Worm (Caenorhabditis elegans) whole organism, young adult: ENCODE results near the gene F28D1.6.

Source experiments
- Y79H2A.3 ChIP-seq: fragments of 200-800 bp; sonication (Bioruptor generic); conservative IDR thresholded peaks from 2 replicates; pipeline ENCODE4 v1.3.6; 2022; ENCODE audit warnings: missing genetic modification reagents, missing genetic modification characterization, missing compliant biosample characterization
- ets-4 ChIP-seq: fragments of 200-800 bp; sonication (Bioruptor generic); optimal IDR thresholded peaks from 2 replicates; lab custom pipeline; 2018; ENCODE audit warnings: mild to moderate bottlenecking, missing genetic modification characterization, missing compliant biosample characterization
- let-526 ChIP-seq: fragments of 200-800 bp; sonication (Bioruptor generic); IDR thresholded peaks from 2 replicates; pipeline ENCODE4 v1.3.6; 2022; ENCODE audit warnings: missing genetic modification reagents, missing genetic modification characterization, missing compliant biosample characterization
- unc-62 ChIP-seq: fragments of 150-350 bp; optimal IDR thresholded peaks from 2 replicates; lab custom pipeline; 2014; ENCODE audit warnings: missing biosample characterization, missing genetic modification reagents, missing genetic modification characterization
- zfh-2 ChIP-seq: fragments of 200-800 bp; sonication (Bioruptor generic); conservative IDR thresholded peaks from 2 replicates; pipeline ENCODE4 v1.3.6; 2022; ENCODE audit warnings: missing genetic modification reagents, missing genetic modification characterization, missing compliant biosample characterization

ce11 chrIV:12389951-12390350, 5.0 kb upstream of the F28D1.6 start, which contains the start of gene spe-45:
- TF ChIP-seq ets-4 (GFP tag; lab: Kevin White, UChicago) (no peak), zfh-2 (no peak), let-526 (GFP tag; lab: Robert Waterston, UW) (no peak), Y79H2A.3 (GFP tag; lab: Robert Waterston, UW) (no peak), unc-62 (GFP tag; lab: Kevin White, UChicago) (no peak)
